Worm (Caenorhabditis elegans): ENCODE results near the gene F21F8.5.

Gene F21F8.5

ce11 chrV:8266232-8266631 lies at the start of gene F21F8.5:
TSS of gene F21F8.5 (minus strand) at chrV:8266332.
- TF ChIP-seq nhr-77 (tag; optimal IDR thresholded peaks at IDR 0.05) = no peak
- TF ChIP-seq skn-1 (tag; optimal IDR thresholded peaks at IDR 0.05) = no peak
- no peak for TF ChIP-seq blmp-1 (tag; optimal IDR thresholded peaks at IDR 0.05; ENCODE audit: insufficient read depth)
- TF ChIP-seq gmeb-1 (tag; optimal IDR thresholded peaks at IDR 0.05) = no peak
- TF ChIP-seq ztf-1 (GFP tag; conservative IDR thresholded peaks at IDR 0.05) = no peak
- TF ChIP-seq mdl-1 (tag; optimal IDR thresholded peaks at IDR 0.05) = no peak
- no peak for TF ChIP-seq sem-4 (tag; optimal IDR thresholded peaks at IDR 0.05)
- TF ChIP-seq ztf-11 (tag; optimal IDR thresholded peaks at IDR 0.05) = no peak
- no peak for TF ChIP-seq elt-1 (tag; optimal IDR thresholded peaks at IDR 0.05)
- TF ChIP-seq unc-55 (GFP tag; optimal IDR thresholded peaks at IDR 0.05) = no peak
- no peak for TF ChIP-seq mbf-1 (tag; optimal IDR thresholded peaks at IDR 0.05)
- TF ChIP-seq sma-9 (GFP tag; optimal IDR thresholded peaks at IDR 0.05) = no peak
- TF ChIP-seq sma-9 (tag; optimal IDR thresholded peaks at IDR 0.05) = no peak
- TF ChIP-seq peb-1 (tag; optimal IDR thresholded peaks at IDR 0.05) = no peak
- no peak for TF ChIP-seq nhr-21 (tag; optimal IDR thresholded peaks at IDR 0.05)
- TF ChIP-seq mab-5 (tag; optimal IDR thresholded peaks at IDR 0.05) = no peak
- no peak for TF ChIP-seq zag-1 (tag; optimal IDR thresholded peaks at IDR 0.05)
- TF ChIP-seq nhr-11 (tag; optimal IDR thresholded peaks at IDR 0.05) = no peak

- TF ChIP-seq crh-2 (tag; optimal IDR thresholded peaks at IDR 0.05) (no peak), nhr-11 (tag; optimal IDR thresholded peaks at IDR 0.05) (no peak), ceh-16 (tag; optimal IDR thresholded peaks at IDR 0.05) (no peak)
Observed at ce11 chrV:8311210-8311609, 45.1 kb upstream of the F21F8.5 start, which contains the start of gene W02D7.12. TSS of gene W02D7.12 (plus strand) at chrV:8311510.

DNA sequence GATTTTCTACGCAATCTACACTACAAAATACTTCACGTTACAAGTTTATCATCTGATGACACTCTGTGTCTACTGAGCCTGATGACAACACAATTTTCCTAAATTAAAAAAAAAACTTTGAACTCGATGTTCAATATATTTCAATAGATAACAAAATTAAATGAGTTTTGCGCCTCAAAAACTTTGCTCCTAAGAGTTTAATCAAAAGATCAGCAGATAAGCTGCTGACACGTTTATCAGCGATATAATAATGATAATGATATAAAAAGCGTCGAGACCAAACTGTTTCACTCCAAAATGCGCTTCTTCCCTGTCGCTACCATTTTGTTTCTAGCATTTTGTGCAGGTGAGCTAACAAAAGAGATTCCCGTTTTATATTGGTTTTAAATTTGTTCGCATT lies 41.5 kb upstream of the F21F8.5 start, which contains the start of gene clec-218:
TSS of gene clec-218 (plus strand) at position 262 of the 400 bp plus-strand sequence.
- TF ChIP-seq lin-13 (GFP tag; optimal IDR thresholded peaks at IDR 0.05) (no peak), sma-9 (GFP tag; optimal IDR thresholded peaks at IDR 0.05) (peak; percentile 68), sma-9 (tag; optimal IDR thresholded peaks at IDR 0.05) (no peak), fos-1 (tag; optimal IDR thresholded peaks at IDR 0.05) (peak; percentile 19), F13H6.1 (tag; optimal IDR thresholded peaks at IDR 0.05) (no peak)

- TF ChIP-seq ztf-1 (GFP tag; conservative IDR thresholded peaks at IDR 0.05) (no peak), Y55F3AM.14 (GFP tag; optimal IDR thresholded peaks at IDR 0.05) (no peak), snpc-4 (tag; optimal IDR thresholded peaks at IDR 0.05) (no peak), fos-1 (tag; optimal IDR thresholded peaks at IDR 0.05) (peak; percentile 60), nhr-12 (tag; optimal IDR thresholded peaks at IDR 0.05) (no peak), ceh-16 (tag; optimal IDR thresholded peaks at IDR 0.05) (no peak), crh-2 (tag; optimal IDR thresholded peaks at IDR 0.05) (peak; percentile 37), R02D3.7 (tag; optimal IDR thresholded peaks at IDR 0.05) (no peak), lsy-2 (tag; optimal IDR thresholded peaks at IDR 0.05) (no peak)
Observed at ce11 chrV:8307013-8307412, 40.9 kb upstream of the F21F8.5 start.

- no peak for TF ChIP-seq ztf-1 (GFP tag; conservative IDR thresholded peaks at IDR 0.05)
- no peak for TF ChIP-seq ztf-11 (tag; optimal IDR thresholded peaks at IDR 0.05)
Observed at ce11 chrV:8306366-8306765, 40.2 kb upstream of the F21F8.5 start, which contains the start of gene W02D7.8. TSS of gene W02D7.8 (minus strand) at chrV:8306466.

DNA sequence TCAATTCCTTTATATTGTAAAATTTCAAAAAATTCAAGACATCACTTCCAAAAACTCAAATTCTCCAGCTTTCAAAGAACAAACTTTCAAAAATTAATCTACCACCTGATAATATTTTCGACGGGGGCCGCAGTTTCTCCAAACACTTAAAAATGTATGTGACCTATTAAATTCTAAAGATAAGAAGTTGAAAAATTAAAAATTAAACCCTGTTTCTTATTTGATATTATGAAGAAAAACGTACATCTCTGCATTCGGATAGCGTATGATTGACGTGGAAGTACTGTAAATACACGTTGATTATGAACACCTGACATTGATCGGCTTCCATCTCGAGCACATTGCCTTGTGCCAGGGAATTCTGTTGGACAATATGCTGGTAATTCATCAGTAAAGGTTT lies 39.8 kb upstream of the F21F8.5 start:
- TF ChIP-seq gmeb-1 (tag; optimal IDR thresholded peaks at IDR 0.05) = peak; percentile 27
- TF ChIP-seq ztf-4 (tag; optimal IDR thresholded peaks at IDR 0.05) = no peak
- TF ChIP-seq alr-1 (tag; optimal IDR thresholded peaks at IDR 0.05) = no peak
- peak; percentile 16 for TF ChIP-seq crh-2 (tag; optimal IDR thresholded peaks at IDR 0.05)

DNA sequence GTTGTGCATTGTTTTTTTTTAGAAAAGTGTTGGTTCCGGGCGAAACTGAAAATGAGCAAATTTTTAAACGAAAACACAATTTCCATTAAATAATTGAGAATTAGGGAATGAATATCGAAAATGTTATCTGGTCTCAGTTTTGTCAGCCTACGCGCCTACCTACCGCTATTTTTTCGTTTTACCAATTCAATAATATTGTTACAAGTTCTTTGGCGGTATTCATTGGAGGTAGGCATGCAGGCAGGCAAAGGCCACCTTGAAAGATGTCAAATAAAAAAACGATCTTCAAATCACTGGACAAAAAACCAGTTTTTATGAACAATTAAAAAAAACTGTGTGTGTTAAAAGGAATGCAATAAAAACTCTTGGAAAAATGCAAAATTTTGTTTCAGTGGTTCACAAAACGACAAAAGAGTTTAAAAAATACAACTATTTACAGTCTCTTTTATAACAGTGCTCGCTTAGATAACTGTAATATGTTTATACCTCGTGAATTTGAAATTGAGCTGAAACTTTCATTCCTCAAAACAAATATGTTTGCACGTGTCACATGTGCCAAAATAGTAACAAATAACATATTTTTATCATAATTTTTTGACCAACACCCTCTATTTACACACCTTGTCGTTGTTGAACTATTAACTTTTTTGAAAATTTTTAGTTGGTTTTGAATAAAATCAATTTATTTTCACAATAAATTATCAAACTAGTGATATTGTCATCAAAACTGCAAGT lies 38.5 kb upstream of the F21F8.5 start, which contains the start of gene W02D7.11:
TSS of gene W02D7.11 (minus strand) at position 51 of the 735 bp plus-strand sequence.
- TF ChIP-seq mab-5 (tag; optimal IDR thresholded peaks at IDR 0.05) = no peak
- TF ChIP-seq unc-55 (GFP tag; optimal IDR thresholded peaks at IDR 0.05) = no peak
